Worm (Caenorhabditis elegans): ENCODE data around the gene tac-1.

The tac-1 gene

DNA sequence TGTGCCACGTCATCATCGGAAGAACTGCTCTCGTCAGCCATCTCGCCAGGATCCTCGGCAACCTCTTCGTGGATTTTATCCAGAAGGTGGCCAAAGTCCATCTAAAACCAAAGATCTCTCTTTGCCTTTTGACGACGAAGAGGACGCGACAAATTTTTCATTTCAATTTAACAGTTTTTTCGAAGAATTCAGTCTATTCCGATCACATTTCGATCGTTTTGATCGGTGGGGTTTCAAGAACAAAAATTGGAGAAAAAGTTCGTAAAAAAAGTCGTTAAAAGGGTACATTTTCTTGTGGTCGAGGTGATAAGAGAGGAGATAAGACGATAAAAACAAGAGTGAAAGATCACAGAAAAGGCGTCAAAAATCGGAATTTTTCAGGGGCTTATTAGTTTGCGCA lies 20.3 kb downstream of the tac-1 start, which contains the start of gene glna-1:
Gene glna-1 (minus strand): TSS at position 101 of the 400 bp plus-strand sequence.
- TF ChIP-seq let-526 (GFP tag; IDR thresholded peaks at IDR 0.05) = no peak
- TF ChIP-seq ceh-58 (GFP tag; IDR thresholded peaks at IDR 0.05) = no peak
- no peak for TF ChIP-seq bed-2 (GFP tag; IDR thresholded peaks at IDR 0.05)
- no peak for TF ChIP-seq lin-26 (GFP tag; IDR thresholded peaks at IDR 0.05)
- TF ChIP-seq Y95B8A.8 (GFP tag; IDR thresholded peaks at IDR 0.05) = no peak
- no peak for TF ChIP-seq egrh-3 (GFP tag; IDR thresholded peaks at IDR 0.05)
- no peak for TF ChIP-seq tlf-1 (GFP tag; optimal IDR thresholded peaks at IDR 0.05)
- TF ChIP-seq C06A6.2 (GFP tag; conservative IDR thresholded peaks at IDR 0.05) = no peak
- TF ChIP-seq aptf-3 (GFP tag; IDR thresholded peaks at IDR 0.05) = no peak
- no peak for TF ChIP-seq snpc-1.3 (tag; optimal IDR thresholded peaks at IDR 0.05; ENCODE audit: insufficient read depth)
- TF ChIP-seq ztf-25 (GFP tag; IDR thresholded peaks at IDR 0.05) = no peak
- no peak for TF ChIP-seq chd-7 (tag; optimal IDR thresholded peaks at IDR 0.05)
- no peak for TF ChIP-seq dox-1 (GFP tag; IDR thresholded peaks at IDR 0.05)
- TF ChIP-seq lin-35 (GFP tag; optimal IDR thresholded peaks at IDR 0.05) = no peak
- no peak for TF ChIP-seq Y53F4B.3 (GFP tag; IDR thresholded peaks at IDR 0.05)
- TF ChIP-seq him-1 (tag; optimal IDR thresholded peaks at IDR 0.05) = no peak

DNA sequence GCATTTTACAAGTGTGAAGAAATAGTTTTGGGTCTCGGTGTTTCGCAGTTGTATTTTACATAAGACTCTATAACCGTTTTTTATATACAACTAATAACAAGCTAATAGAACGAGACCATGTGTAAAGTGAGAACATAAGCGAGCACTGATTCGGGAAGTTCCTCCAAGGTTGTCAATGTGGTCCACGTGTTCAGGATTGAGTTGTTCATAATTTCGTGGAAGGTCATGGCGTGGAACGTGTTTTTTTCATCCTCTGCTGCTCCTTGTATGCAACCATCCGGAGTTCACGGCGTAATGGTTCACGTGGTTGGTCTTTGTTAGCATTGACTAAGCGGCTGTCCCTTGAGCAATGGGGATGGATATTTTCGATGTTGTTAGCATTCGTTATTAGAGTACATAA lies 25.6 kb downstream of the tac-1 start:
- TF ChIP-seq dpff-1 (tag; optimal IDR thresholded peaks at IDR 0.05) (no peak), rcor-1 (GFP tag; IDR thresholded peaks at IDR 0.05) (no peak), lin-26 (GFP tag; IDR thresholded peaks at IDR 0.05) (no peak), ceh-100 (GFP tag; IDR thresholded peaks at IDR 0.05) (no peak), hsf-1 (GFP tag; IDR thresholded peaks at IDR 0.05) (no peak), F10E7.11 (tag; optimal IDR thresholded peaks at IDR 0.05) (no peak), ztf-25 (GFP tag; IDR thresholded peaks at IDR 0.05) (no peak), unc-62 (GFP tag; optimal IDR thresholded peaks at IDR 0.05) (no peak), egl-18 (GFP tag; IDR thresholded peaks at IDR 0.05) (no peak), nhr-80 (tag; optimal IDR thresholded peaks at IDR 0.05) (no peak), sdz-38 (tag; optimal IDR thresholded peaks at IDR 0.05) (no peak)

DNA sequence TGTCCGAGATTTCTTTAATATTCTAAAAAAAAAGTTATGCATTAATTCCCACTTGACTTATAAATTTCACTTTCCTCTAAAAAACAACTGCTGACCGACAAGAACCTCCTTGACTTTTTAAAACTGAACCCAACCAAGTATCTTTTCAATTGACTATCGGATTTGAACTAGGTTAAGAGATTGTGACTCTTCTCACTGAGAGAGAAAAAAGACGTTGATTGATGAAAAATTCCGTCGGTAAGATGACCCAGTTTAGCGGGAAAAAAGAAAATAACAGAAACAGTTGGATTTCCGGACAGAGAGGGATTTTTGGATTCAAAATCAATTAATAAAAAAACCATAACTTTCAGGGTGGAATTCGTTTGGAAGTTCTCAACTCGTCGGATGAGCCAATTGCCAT lies 47.2 kb downstream of the tac-1 start:
- TF ChIP-seq egl-18 (GFP tag; IDR thresholded peaks at IDR 0.05) (no peak), rec-8 (tag; optimal IDR thresholded peaks at IDR 0.05) (no peak), pbrm-1 (GFP tag; IDR thresholded peaks at IDR 0.05) (no peak), Y95B8A.8 (GFP tag; IDR thresholded peaks at IDR 0.05) (no peak), F49E8.2 (tag; optimal IDR thresholded peaks at IDR 0.05; ENCODE audit: insufficient read depth) (no peak), somi-1 (GFP tag; optimal IDR thresholded peaks at IDR 0.05) (no peak), bed-1 (GFP tag; IDR thresholded peaks at IDR 0.05) (no peak), lin-35 (GFP tag; optimal IDR thresholded peaks at IDR 0.05) (no peak), ceh-27 (GFP tag; optimal IDR thresholded peaks at IDR 0.05) (no peak), K12H6.12 (tag; optimal IDR thresholded peaks at IDR 0.05) (no peak), B0019.2 (GFP tag; conservative IDR thresholded peaks at IDR 0.05) (no peak), mel-28 (tag; optimal IDR thresholded peaks at IDR 0.05; ENCODE audit: borderline replicate concordance) (no peak), ztf-28 (GFP tag; IDR thresholded peaks at IDR 0.05) (no peak), B0261.1 (tag; optimal IDR thresholded peaks at IDR 0.05) (no peak), fkh-3 (tag; optimal IDR thresholded peaks at IDR 0.05) (no peak), nfya-1 (tag; optimal IDR thresholded peaks at IDR 0.05; ENCODE audit: borderline replicate concordance, insufficient read depth) (no peak), dpff-1 (tag; optimal IDR thresholded peaks at IDR 0.05) (no peak)
